Worm (Caenorhabditis elegans) whole organism, early embryonic: Measurements from ENCODE around the gene ZK593.2.

ENCODE experiments used
- F13C5.2 ChIP-seq: sonication (generic microtip); optimal IDR thresholded peaks from 2 replicates; lab custom pipeline; 2017; ENCODE audit warnings: mild to moderate bottlenecking, missing genetic modification characterization, inconsistent platforms, missing compliant biosample characterization
- ama-1 ChIP-seq: fragments of 150-350 bp; optimal IDR thresholded peaks from 2 replicates; lab custom pipeline; 2014
- ceh-36 ChIP-seq: sonication (generic microtip); optimal IDR thresholded peaks from 2 replicates; lab custom pipeline; 2016; ENCODE audit warnings: missing genetic modification characterization, inconsistent platforms, missing compliant biosample characterization
- hmbx-1 ChIP-seq: sonication (generic microtip); optimal IDR thresholded peaks from 2 replicates; lab custom pipeline; 2016; ENCODE audit warnings: mild to moderate bottlenecking, missing genetic modification characterization, missing compliant biosample characterization
- pes-1 ChIP-seq: fragments of 200-800 bp; sonication (Bioruptor generic); IDR thresholded peaks from 2 replicates; pipeline ENCODE4 v1.3.6; 2022; ENCODE audit warnings: missing genetic modification reagents, missing genetic modification characterization, missing compliant biosample characterization
- scrt-1 ChIP-seq: fragments of 200-800 bp; sonication (Bioruptor generic); IDR thresholded peaks from 2 replicates; pipeline ENCODE4 v1.3.6; 2022; ENCODE audit warnings: missing genetic modification characterization, missing compliant biosample characterization
- tbx-11 ChIP-seq: fragments of 200-800 bp; sonication (Bioruptor generic); IDR thresholded peaks from 2 replicates; pipeline ENCODE4 v1.3.6; 2022; ENCODE audit warnings: missing genetic modification characterization, missing compliant biosample characterization

ce11 chrIV:10894255-10894654 is 18.9 kb upstream of the ZK593.2 start, which contains the start of gene srlf-14:
- no peak for TF ChIP-seq F13C5.2 (tag; lab: Kevin White, UChicago)
- TF ChIP-seq ceh-36 (tag; lab: Kevin White, UChicago): no peak
- no peak for TF ChIP-seq ama-1 (lab: Kevin White, UChicago)
- TF ChIP-seq pes-1 (GFP tag; lab: Robert Waterston, UW): no peak
- no peak for TF ChIP-seq scrt-1 (GFP tag; lab: Robert Waterston, UW)
- no peak for TF ChIP-seq hmbx-1 (tag; lab: Kevin White, UChicago)
- no peak for TF ChIP-seq tbx-11 (GFP tag; lab: Robert Waterston, UW)
